Fruit fly (Drosophila melanogaster) whole organism, embryonic: ENCODE results near the gene Parg.

Source experiments
- Bgb ChIP-seq: fragments of 200-800 bp; sonication (Bioruptor generic); IDR thresholded peaks from 2 replicates; pipeline ENCODE4 v1.3.6; 2022; ENCODE audit warnings: missing biosample characterization, missing genetic modification characterization; ENCODE audit not compliant: partially characterized antibody
- Blimp-1 ChIP-seq: fragments of 200-800 bp; sonication (Bioruptor generic); optimal IDR thresholded peaks from 3 replicates; lab custom pipeline; 2018; ENCODE audit warnings: missing biosample characterization, missing genetic modification characterization, mild to moderate bottlenecking, moderate library complexity, missing genetic modification reagents
- CG12071 ChIP-seq: fragments of 200-800 bp; sonication (Bioruptor generic); optimal IDR thresholded peaks from 3 replicates; lab custom pipeline; 2018; ENCODE audit warnings: missing biosample characterization, mild to moderate bottlenecking, missing genetic modification characterization
- CG1233 ChIP-seq: fragments of 200-800 bp; sonication (Bioruptor generic); optimal IDR thresholded peaks from 4 replicates; lab custom pipeline; 2018; ENCODE audit warnings: missing biosample characterization, mild to moderate bottlenecking, missing genetic modification characterization
- CG12744 ChIP-seq: fragments of 200-800 bp; sonication (Bioruptor generic); optimal IDR thresholded peaks from 2 replicates; lab custom pipeline; 2016; ENCODE audit warnings: missing biosample characterization, missing genetic modification characterization
- CG13123 ChIP-seq: fragments of 200-800 bp; sonication (Bioruptor generic); optimal IDR thresholded peaks from 2 replicates; lab custom pipeline; 2016; ENCODE audit warnings: missing biosample characterization, missing genetic modification characterization
- CG15073 ChIP-seq: fragments of 200-800 bp; sonication (Bioruptor generic); optimal IDR thresholded peaks from 2 replicates; lab custom pipeline; 2016; ENCODE audit warnings: missing biosample characterization, missing genetic modification characterization
- CG15601 ChIP-seq: fragments of 200-800 bp; sonication (Bioruptor generic); optimal IDR thresholded peaks from 3 replicates; lab custom pipeline; 2019; ENCODE audit warnings: missing biosample characterization, mild to moderate bottlenecking, missing genetic modification characterization, moderate library complexity
- CG1602 ChIP-seq: fragments of 200-800 bp; sonication (Bioruptor generic); optimal IDR thresholded peaks from 3 replicates; lab custom pipeline; 2016; ENCODE audit warnings: missing biosample characterization, missing genetic modification characterization
- CG17361 ChIP-seq: fragments of 200-800 bp; sonication (Bioruptor generic); IDR thresholded peaks from 3 replicates; pipeline ENCODE4 v1.3.6; 2022; ENCODE audit warnings: missing biosample characterization, missing genetic modification characterization
- CG17612 ChIP-seq: fragments of 200-800 bp; sonication (Bioruptor generic); IDR thresholded peaks from 2 replicates; pipeline ENCODE4 v1.3.6; 2022; ENCODE audit warnings: missing biosample characterization, missing genetic modification characterization
- CG1832 ChIP-seq: fragments of 200-800 bp; sonication (Bioruptor generic); optimal IDR thresholded peaks from 2 replicates; lab custom pipeline; 2017; ENCODE audit warnings: missing biosample characterization, mild to moderate bottlenecking, missing genetic modification characterization, inconsistent platforms
- CG2129 ChIP-seq: fragments of 200-800 bp; sonication (Bioruptor generic); IDR thresholded peaks from 2 replicates; pipeline ENCODE4 v1.3.6; 2022; ENCODE audit warnings: missing biosample characterization, missing genetic modification characterization; ENCODE audit not compliant: partially characterized antibody
- CG31224 ChIP-seq: fragments of 200-800 bp; sonication (Bioruptor generic); IDR thresholded peaks from 2 replicates; pipeline ENCODE4 v1.3.6; 2022; ENCODE audit warnings: missing biosample characterization, missing genetic modification characterization
- CG3163 ChIP-seq: fragments of 200-800 bp; sonication (Bioruptor generic); optimal IDR thresholded peaks from 3 replicates; lab custom pipeline; 2016; ENCODE audit warnings: missing biosample characterization, missing genetic modification characterization
- CG32767 ChIP-seq: fragments of 200-800 bp; sonication (Bioruptor generic); IDR thresholded peaks from 2 replicates; pipeline ENCODE4 v1.3.6; 2022; ENCODE audit warnings: missing biosample characterization, missing genetic modification characterization
- CG32772 ChIP-seq: fragments of 200-800 bp; sonication (Bioruptor generic); IDR thresholded peaks from 2 replicates; pipeline ENCODE4 v1.3.6; 2022; ENCODE audit warnings: missing biosample characterization, missing genetic modification characterization
- CG4617 ChIP-seq: fragments of 200-800 bp; sonication (Bioruptor generic); optimal IDR thresholded peaks from 3 replicates; lab custom pipeline; 2016; ENCODE audit warnings: missing biosample characterization, missing genetic modification characterization, borderline replicate concordance
- CG7963 ChIP-seq: fragments of 200-800 bp; sonication (Bioruptor generic); IDR thresholded peaks from 3 replicates; pipeline ENCODE4 v1.3.6; 2022; ENCODE audit warnings: missing biosample characterization, missing genetic modification characterization; ENCODE audit not compliant: partially characterized antibody
- CG8281 ChIP-seq: fragments of 200-800 bp; sonication (Bioruptor generic); optimal IDR thresholded peaks from 2 replicates; lab custom pipeline; 2018; ENCODE audit warnings: missing biosample characterization, mild to moderate bottlenecking, missing genetic modification characterization, moderate library complexity
- HLH54F ChIP-seq: fragments of 200-800 bp; sonication (Bioruptor generic); optimal IDR thresholded peaks from 3 replicates; lab custom pipeline; 2016; ENCODE audit warnings: missing biosample characterization, missing genetic modification characterization
- Hr78 ChIP-seq, 2 experiments: fragments of 200-800 bp in 1 of 2; fragments of >200 bp in 1 of 2; sonication (Bioruptor generic) in 1 of 2; optimal IDR thresholded peaks; 2 replicates each; lab custom pipeline; 2017 to 2019; ENCODE audit warnings: missing biosample characterization in 2 of 2, missing genetic modification characterization in 2 of 2, mild to moderate bottlenecking in 1 of 2, moderate library complexity in 1 of 2
- Lpt ChIP-seq: fragments of >200 bp; optimal IDR thresholded peaks from 2 replicates; lab custom pipeline; 2018; ENCODE audit warnings: missing biosample characterization, missing genetic modification characterization
- MTF-1 ChIP-seq: fragments of 200-800 bp; sonication (Bioruptor generic); optimal IDR thresholded peaks from 2 replicates; lab custom pipeline; 2018; ENCODE audit warnings: missing biosample characterization, mild to moderate bottlenecking, missing genetic modification characterization, borderline replicate concordance
- NK7.1 ChIP-seq: fragments of 200-800 bp; sonication (Bioruptor generic); optimal IDR thresholded peaks from 3 replicates; lab custom pipeline; 2016; ENCODE audit warnings: missing biosample characterization, missing genetic modification characterization
- Oli ChIP-seq: fragments of 200-800 bp; sonication (Bioruptor generic); optimal IDR thresholded peaks from 2 replicates; lab custom pipeline; 2018; ENCODE audit warnings: missing biosample characterization, mild to moderate bottlenecking, missing genetic modification characterization, moderate library complexity
- Pdp1 ChIP-seq, 2 experiments: fragments of 200-800 bp; sonication (Bioruptor generic); optimal IDR thresholded peaks; 3 replicates each; lab custom pipeline; 2016; ENCODE audit warnings: missing biosample characterization in 2 of 2, missing genetic modification characterization in 2 of 2, mild to moderate bottlenecking in 1 of 2, moderate library complexity in 1 of 2
- Rfx ChIP-seq: fragments of 200-800 bp; sonication (Bioruptor generic); IDR thresholded peaks from 2 replicates; pipeline ENCODE4 v1.3.6; 2022; ENCODE audit warnings: missing biosample characterization, missing genetic modification characterization
- Vsx1 ChIP-seq: fragments of 200-800 bp; sonication (Bioruptor generic); optimal IDR thresholded peaks from 2 replicates; lab custom pipeline; 2017; ENCODE audit warnings: missing biosample characterization, mild to moderate bottlenecking, missing genetic modification characterization, missing genetic modification reagents
- al ChIP-seq: fragments of 200-800 bp; sonication (Bioruptor generic); IDR thresholded peaks from 2 replicates; pipeline ENCODE4 v1.3.6; 2022; ENCODE audit warnings: missing biosample characterization, missing genetic modification characterization
- ara ChIP-seq: fragments of 200-800 bp; sonication (Bioruptor generic); IDR thresholded peaks from 2 replicates; pipeline ENCODE4 v1.3.6; 2022; ENCODE audit warnings: missing biosample characterization, missing genetic modification characterization
- bcd ChIP-seq: fragments of 200-800 bp; sonication (Bioruptor generic); optimal IDR thresholded peaks from 2 replicates; lab custom pipeline; 2017; ENCODE audit warnings: missing biosample characterization, mild to moderate bottlenecking, missing genetic modification characterization
- bowl ChIP-seq: fragments of 200-800 bp; sonication (Bioruptor generic); IDR thresholded peaks from 2 replicates; pipeline ENCODE4 v1.3.6; 2022; ENCODE audit warnings: missing biosample characterization, missing genetic modification characterization
- dimm ChIP-seq: fragments of 200-800 bp; sonication (Bioruptor generic); IDR thresholded peaks from 2 replicates; pipeline ENCODE4 v1.3.6; 2022; ENCODE audit warnings: missing biosample characterization, missing genetic modification characterization
- emc ChIP-seq: fragments of 200-800 bp; sonication (Bioruptor generic); optimal IDR thresholded peaks from 2 replicates; lab custom pipeline; 2016; ENCODE audit warnings: missing biosample characterization, missing genetic modification characterization
- fd3F ChIP-seq: fragments of 200-800 bp; sonication (Bioruptor generic); optimal IDR thresholded peaks from 2 replicates; lab custom pipeline; 2018; ENCODE audit warnings: missing biosample characterization, mild to moderate bottlenecking, missing genetic modification characterization, moderate library complexity
- her ChIP-seq: fragments of 200-800 bp; sonication (Bioruptor generic); optimal IDR thresholded peaks from 2 replicates; lab custom pipeline; 2016; ENCODE audit warnings: missing biosample characterization, missing genetic modification characterization
- hkb ChIP-seq, 2 experiments: fragments of 200-800 bp in 1 of 2; fragments of >200 bp in 1 of 2; sonication (Bioruptor generic) in 1 of 2; IDR thresholded peaks in 1 of 2; optimal IDR thresholded peaks in 1 of 2; 2 replicates each; pipeline versions ENCODE4 v1.3.6 to Lab custom; 2017 to 2022; ENCODE audit warnings: missing biosample characterization in 1 of 2, missing genetic modification characterization in 1 of 2
- inv ChIP-seq: fragments of 200-800 bp; sonication (Bioruptor generic); IDR thresholded peaks from 2 replicates; pipeline ENCODE4 v1.3.6; 2022; ENCODE audit warnings: missing biosample characterization, missing genetic modification characterization; ENCODE audit not compliant: partially characterized antibody
- mirr ChIP-seq: fragments of 200-800 bp; sonication (Bioruptor generic); optimal IDR thresholded peaks from 3 replicates; lab custom pipeline; 2018; ENCODE audit warnings: missing biosample characterization, mild to moderate bottlenecking, missing genetic modification characterization
- schlank ChIP-seq: fragments of 200-800 bp; sonication (Bioruptor generic); optimal IDR thresholded peaks from 2 replicates; lab custom pipeline; 2018; ENCODE audit warnings: missing biosample characterization, mild to moderate bottlenecking, missing genetic modification characterization
- sima ChIP-seq: fragments of 200-800 bp; sonication (Bioruptor generic); optimal IDR thresholded peaks from 2 replicates; lab custom pipeline; 2016; ENCODE audit warnings: missing biosample characterization, missing genetic modification characterization
- slbo ChIP-seq: fragments of 200-800 bp; sonication (Bioruptor generic); IDR thresholded peaks from 2 replicates; pipeline ENCODE4 v1.3.6; 2022; ENCODE audit warnings: missing biosample characterization, missing genetic modification characterization
- so ChIP-seq: fragments of 200-800 bp; sonication (Bioruptor generic); IDR thresholded peaks from 3 replicates; pipeline ENCODE4 v1.3.6; 2022; ENCODE audit warnings: missing biosample characterization, missing genetic modification characterization
- tap ChIP-seq: fragments of 200-800 bp; optimal IDR thresholded peaks from 3 replicates; lab custom pipeline; 2019; ENCODE audit warnings: missing biosample characterization, mild to moderate bottlenecking, missing genetic modification characterization, moderate library complexity
- toy ChIP-seq: fragments of 200-800 bp; sonication (Bioruptor generic); IDR thresholded peaks from 2 replicates; pipeline ENCODE4 v1.3.6; 2022; ENCODE audit warnings: missing biosample characterization, missing genetic modification characterization
- zen ChIP-seq: fragments of 200-800 bp; sonication (Bioruptor generic); optimal IDR thresholded peaks from 3 replicates; lab custom pipeline; 2018; ENCODE audit warnings: missing biosample characterization, mild to moderate bottlenecking, missing genetic modification characterization, moderate library complexity

The Parg gene

dm6 chrX:3686469-3687410, 15.4 kb upstream of the Parg start (continued):
- TF ChIP-seq inv (no peak), mirr (GFP tag; lab: Kevin White, UChicago) (no peak), HLH54F (GFP tag; lab: Kevin White, UChicago) (peak; percentile 36), emc (GFP tag; lab: Kevin White, UChicago) (no peak), schlank (tag; lab: Kevin White, UChicago) (no peak), tap (tag; lab: Kevin White, UChicago) (peak; percentile 67), CG2129 (GFP tag; lab: Robert Waterston, UW) (no peak), CG1602 (GFP tag; lab: Kevin White, UChicago) (peak; percentile 40), Vsx1 (no peak), al (GFP tag; lab: Robert Waterston, UW) (no peak), Bgb (GFP tag; lab: Robert Waterston, UW) (no peak), Lpt (GFP tag; lab: Kevin White, UChicago) (no peak), toy (GFP tag; lab: Robert Waterston, UW) (no peak), MTF-1 (no peak), CG15073 (GFP tag; lab: Kevin White, UChicago) (no peak), CG12071 (GFP tag; lab: Kevin White, UChicago) (peak; percentile 50), CG15601 (tag; lab: Kevin White, UChicago) (peak; percentile 77), so (GFP tag; lab: Robert Waterston, UW) (peak; percentile 58; the same call in 1 of the 3 replicates), CG1233 (GFP tag; lab: Kevin White, UChicago) (peak; percentile 28), sima (GFP tag; lab: Kevin White, UChicago) (no peak), fd3F (no peak), Oli (tag; lab: Kevin White, UChicago) (peak; percentile 73), ara (GFP tag; lab: Robert Waterston, UW) (peak; percentile 75), CG4617 (GFP tag; lab: Kevin White, UChicago) (peak; percentile 2), bcd (GFP tag; lab: Kevin White, UChicago) (peak; percentile 64), her (GFP tag; lab: Kevin White, UChicago) (peak; percentile 45), CG1832 (no peak), CG32772 (GFP tag; lab: Robert Waterston, UW) (peak; percentile 81), Blimp-1 (GFP tag; lab: Kevin White, UChicago) (peak; percentile 78), CG31224 (GFP tag; lab: Robert Waterston, UW) (no peak), hkb (optimal IDR thresholded peaks at IDR 0.05; lab: Kevin White, UChicago) (no peak), hkb (GFP tag; IDR thresholded peaks at IDR 0.05; lab: Robert Waterston, UW) (peak; percentile 56), NK7.1 (GFP tag; lab: Kevin White, UChicago) (peak; percentile 26), slbo (GFP tag; lab: Robert Waterston, UW) (peak; percentile 30; the same call in 1 of the 2 replicates), CG17612 (GFP tag; lab: Robert Waterston, UW) (no peak), Hr78 (GFP tag; optimal IDR thresholded peaks at IDR 0.05; lab: Kevin White, UChicago) (peak in 1 of 2 experiments; percentile 66), zen (tag; lab: Kevin White, UChicago) (no peak), CG3163 (GFP tag; lab: Kevin White, UChicago) (peak; percentile 81), CG17361 (GFP tag; lab: Robert Waterston, UW) (peak; percentile 72; the same call in 1 of the 3 replicates), CG12744 (GFP tag; lab: Kevin White, UChicago) (no peak), CG7963 (no peak), bowl (GFP tag; lab: Robert Waterston, UW) (no peak), CG8281 (tag; lab: Kevin White, UChicago) (peak; percentile 45), CG13123 (GFP tag; lab: Kevin White, UChicago) (no peak), Pdp1 (GFP tag; optimal IDR thresholded peaks at IDR 0.05; lab: Kevin White, UChicago) (peak; percentile 42 to 62), Rfx (GFP tag; lab: Robert Waterston, UW) (peak; percentile 20; the same call in 1 of the 2 replicates), dimm (GFP tag; lab: Robert Waterston, UW) (no peak), CG32767 (peak; percentile 60; the same call in 1 of the 2 replicates)
